Fruit fly (Drosophila melanogaster) whole organism, embryonic: ENCODE measurements around the gene MAGE.

Experiments used
- Bdp1 ChIP-seq: fragments of 200-800 bp; sonication (Bioruptor generic); optimal IDR thresholded peaks from 3 replicates; lab custom pipeline; 2016; ENCODE audit warnings: missing biosample characterization, missing genetic modification characterization
- Blimp-1 ChIP-seq: fragments of 200-800 bp; sonication (Bioruptor generic); optimal IDR thresholded peaks from 3 replicates; lab custom pipeline; 2018; ENCODE audit warnings: missing biosample characterization, missing genetic modification characterization, mild to moderate bottlenecking, moderate library complexity, missing genetic modification reagents
- CG10431 ChIP-seq: fragments of 200-800 bp; sonication (Bioruptor generic); optimal IDR thresholded peaks from 3 replicates; lab custom pipeline; 2018; ENCODE audit warnings: missing biosample characterization, mild to moderate bottlenecking, missing genetic modification characterization
- CG11398 ChIP-seq: fragments of 200-800 bp; sonication (Bioruptor generic); optimal IDR thresholded peaks from 2 replicates; lab custom pipeline; 2016; ENCODE audit warnings: missing biosample characterization, missing genetic modification characterization
- CG11504 ChIP-seq: fragments of 200-800 bp; sonication (Bioruptor generic); optimal IDR thresholded peaks from 3 replicates; lab custom pipeline; 2019; ENCODE audit warnings: missing biosample characterization, mild to moderate bottlenecking, missing genetic modification characterization, moderate library complexity
- CG12071 ChIP-seq: fragments of 200-800 bp; sonication (Bioruptor generic); optimal IDR thresholded peaks from 3 replicates; lab custom pipeline; 2018; ENCODE audit warnings: missing biosample characterization, mild to moderate bottlenecking, missing genetic modification characterization
- CG12219 ChIP-seq: fragments of 200-800 bp; sonication (Bioruptor generic); optimal IDR thresholded peaks from 3 replicates; lab custom pipeline; 2018; ENCODE audit warnings: missing biosample characterization, mild to moderate bottlenecking, missing genetic modification characterization
- CG12236 ChIP-seq: fragments of 200-800 bp; sonication (Bioruptor generic); optimal IDR thresholded peaks from 2 replicates; lab custom pipeline; 2016; ENCODE audit warnings: missing biosample characterization, missing genetic modification characterization
- CG12942 ChIP-seq: fragments of 200-800 bp; sonication (Bioruptor generic); optimal IDR thresholded peaks from 3 replicates; lab custom pipeline; 2016; ENCODE audit warnings: missing biosample characterization, missing genetic modification characterization
- CG13296 ChIP-seq: fragments of 200-800 bp; sonication (Bioruptor generic); optimal IDR thresholded peaks from 3 replicates; lab custom pipeline; 2018; ENCODE audit warnings: missing biosample characterization, mild to moderate bottlenecking, missing genetic modification characterization
- CG17912 ChIP-seq: fragments of 200-800 bp; sonication (Bioruptor generic); optimal IDR thresholded peaks from 2 replicates; lab custom pipeline; 2018; ENCODE audit warnings: missing biosample characterization, mild to moderate bottlenecking, missing genetic modification characterization
- CG18262 ChIP-seq: fragments of 200-800 bp; optimal IDR thresholded peaks from 3 replicates; lab custom pipeline; 2019; ENCODE audit warnings: missing biosample characterization, mild to moderate bottlenecking, missing genetic modification characterization, moderate library complexity
- CG18764 ChIP-seq: fragments of 200-800 bp; sonication (Bioruptor generic); optimal IDR thresholded peaks from 3 replicates; lab custom pipeline; 2016; ENCODE audit warnings: missing biosample characterization, missing genetic modification characterization
- CG2120 ChIP-seq: fragments of 200-800 bp; sonication (Bioruptor generic); optimal IDR thresholded peaks from 3 replicates; lab custom pipeline; 2016; ENCODE audit warnings: missing biosample characterization, missing genetic modification characterization
- CG2202 ChIP-seq: fragments of 200-800 bp; sonication (Bioruptor generic); optimal IDR thresholded peaks from 2 replicates; lab custom pipeline; 2018; ENCODE audit warnings: missing biosample characterization, mild to moderate bottlenecking, missing genetic modification characterization
- CG31365 ChIP-seq: fragments of 200-800 bp; sonication (Bioruptor generic); optimal IDR thresholded peaks from 2 replicates; lab custom pipeline; 2018; ENCODE audit warnings: missing biosample characterization, mild to moderate bottlenecking, missing genetic modification characterization
- CG42726 ChIP-seq: fragments of 200-800 bp; sonication (Bioruptor generic); IDR thresholded peaks from 2 replicates; pipeline ENCODE4 v1.3.6; 2022; ENCODE audit warnings: missing biosample characterization, missing genetic modification characterization; ENCODE audit not compliant: partially characterized antibody
- CG6272 ChIP-seq: fragments of 200-800 bp; sonication (Bioruptor generic); IDR thresholded peaks from 2 replicates; pipeline ENCODE4 v1.3.6; 2022; ENCODE audit warnings: missing biosample characterization, missing genetic modification characterization
- CG6813 ChIP-seq: fragments of 200-800 bp; sonication (Bioruptor generic); optimal IDR thresholded peaks from 2 replicates; lab custom pipeline; 2017; ENCODE audit warnings: missing biosample characterization, missing genetic modification characterization, mild to moderate bottlenecking, moderate library complexity, missing genetic modification reagents
- CG7839 ChIP-seq: fragments of 200-800 bp; sonication (Bioruptor generic); optimal IDR thresholded peaks from 3 replicates; lab custom pipeline; 2018; ENCODE audit warnings: missing biosample characterization, mild to moderate bottlenecking, missing genetic modification characterization, moderate library complexity
- CG9437 ChIP-seq: fragments of 200-800 bp; sonication (Bioruptor generic); optimal IDR thresholded peaks from 2 replicates; lab custom pipeline; 2018; ENCODE audit warnings: missing biosample characterization, mild to moderate bottlenecking, missing genetic modification characterization
- CoRest ChIP-seq: fragments of 200-800 bp; sonication (Bioruptor generic); optimal IDR thresholded peaks from 3 replicates; lab custom pipeline; 2018; ENCODE audit warnings: missing biosample characterization, mild to moderate bottlenecking, missing genetic modification characterization, moderate library complexity
- CrebB ChIP-seq: fragments of 200-800 bp; sonication (Bioruptor generic); optimal IDR thresholded peaks from 3 replicates; lab custom pipeline; 2018; ENCODE audit warnings: missing biosample characterization, mild to moderate bottlenecking, missing genetic modification characterization
- Eip74EF ChIP-seq, 2 experiments: fragments of 200-800 bp in 1 of 2; fragments of >200 bp in 1 of 2; sonication (Bioruptor generic) in 1 of 2; optimal IDR thresholded peaks; 2 replicates each; lab custom pipeline; 2017 to 2019; ENCODE audit warnings: missing biosample characterization in 2 of 2, missing genetic modification characterization in 2 of 2, mild to moderate bottlenecking in 1 of 2, moderate library complexity in 1 of 2
- Elba2 ChIP-seq: fragments of 200-800 bp; sonication (Bioruptor generic); optimal IDR thresholded peaks from 3 replicates; lab custom pipeline; 2016; ENCODE audit warnings: missing biosample characterization, missing genetic modification characterization
- Kr ChIP-seq: fragments of 200-800 bp; sonication (Bioruptor generic); optimal IDR thresholded peaks from 2 replicates; lab custom pipeline; 2017; ENCODE audit warnings: missing biosample characterization, mild to moderate bottlenecking, missing genetic modification characterization
- NK7.1 ChIP-seq: fragments of 200-800 bp; sonication (Bioruptor generic); optimal IDR thresholded peaks from 3 replicates; lab custom pipeline; 2016; ENCODE audit warnings: missing biosample characterization, missing genetic modification characterization
- Pdp1 ChIP-seq, 2 experiments: fragments of 200-800 bp; sonication (Bioruptor generic); optimal IDR thresholded peaks; 3 replicates each; lab custom pipeline; 2016; ENCODE audit warnings: missing biosample characterization in 2 of 2, missing genetic modification characterization in 2 of 2, mild to moderate bottlenecking in 1 of 2, moderate library complexity in 1 of 2
- Ptx1 ChIP-seq: fragments of 200-800 bp; sonication (Bioruptor generic); IDR thresholded peaks from 2 replicates; pipeline ENCODE4 v1.3.6; 2022; ENCODE audit warnings: missing biosample characterization, missing genetic modification characterization
- aop ChIP-seq: fragments of 200-800 bp; sonication (Bioruptor generic); IDR thresholded peaks from 2 replicates; pipeline ENCODE4 v1.3.6; 2022; ENCODE audit warnings: missing biosample characterization, missing genetic modification characterization
- disco-r ChIP-seq: fragments of 200-800 bp; sonication (Bioruptor generic); optimal IDR thresholded peaks from 2 replicates; lab custom pipeline; 2016; ENCODE audit warnings: missing biosample characterization, missing genetic modification characterization
- en ChIP-seq: fragments of 200-800 bp; sonication (Bioruptor generic); optimal IDR thresholded peaks from 2 replicates; lab custom pipeline; 2016; ENCODE audit warnings: missing biosample characterization, missing genetic modification characterization
- exex ChIP-seq: fragments of 200-800 bp; sonication (Bioruptor generic); optimal IDR thresholded peaks from 4 replicates; lab custom pipeline; 2018; ENCODE audit warnings: missing biosample characterization, mild to moderate bottlenecking, missing genetic modification characterization, moderate library complexity
- fd96Cb ChIP-seq: fragments of 200-800 bp; sonication (Bioruptor generic); optimal IDR thresholded peaks from 2 replicates; lab custom pipeline; 2018; ENCODE audit warnings: missing biosample characterization, mild to moderate bottlenecking, missing genetic modification characterization, moderate library complexity
- gce ChIP-seq: fragments of 200-800 bp; sonication (Bioruptor generic); IDR thresholded peaks from 3 replicates; pipeline ENCODE4 v1.3.6; 2022; ENCODE audit warnings: missing biosample characterization, missing genetic modification characterization
- gem ChIP-seq: fragments of 200-800 bp; sonication (Bioruptor generic); optimal IDR thresholded peaks from 2 replicates; lab custom pipeline; 2019; ENCODE audit warnings: missing biosample characterization, mild to moderate bottlenecking, missing genetic modification characterization, moderate library complexity
- gsb ChIP-seq: fragments of 200-800 bp; sonication (Bioruptor generic); IDR thresholded peaks from 2 replicates; pipeline ENCODE4 v1.3.6; 2022; ENCODE audit warnings: missing biosample characterization, missing genetic modification characterization
- kay ChIP-seq: fragments of 200-800 bp; sonication (Bioruptor generic); optimal IDR thresholded peaks from 2 replicates; lab custom pipeline; 2016; ENCODE audit warnings: missing biosample characterization, missing genetic modification characterization
- kni ChIP-seq: fragments of 200-800 bp; sonication (Bioruptor generic); optimal IDR thresholded peaks from 3 replicates; lab custom pipeline; 2017; ENCODE audit warnings: mild to moderate bottlenecking, missing biosample characterization, missing genetic modification reagents, missing genetic modification characterization
- knrl ChIP-seq: fragments of 200-800 bp; sonication (Bioruptor generic); IDR thresholded peaks from 3 replicates; pipeline ENCODE4 v1.3.6; 2022; ENCODE audit warnings: missing biosample characterization, missing genetic modification characterization; ENCODE audit not compliant: partially characterized antibody
- lbe ChIP-seq: fragments of 200-800 bp; sonication (Bioruptor generic); optimal IDR thresholded peaks from 2 replicates; lab custom pipeline; 2016; ENCODE audit warnings: missing biosample characterization, mild to moderate bottlenecking, missing genetic modification characterization
- lmd ChIP-seq: fragments of 200-800 bp; sonication (Bioruptor generic); IDR thresholded peaks from 2 replicates; pipeline ENCODE4 v1.3.6; 2022; ENCODE audit warnings: missing biosample characterization, missing genetic modification characterization
- maf-S ChIP-seq: fragments of 200-800 bp; sonication (Bioruptor generic); optimal IDR thresholded peaks from 2 replicates; lab custom pipeline; 2016; ENCODE audit warnings: missing biosample characterization, missing genetic modification characterization
- pnt ChIP-seq: fragments of 200-800 bp; sonication (Bioruptor generic); optimal IDR thresholded peaks from 3 replicates; lab custom pipeline; 2016; ENCODE audit warnings: missing biosample characterization, missing genetic modification characterization
- repo ChIP-seq: fragments of 200-800 bp; sonication (Bioruptor generic); optimal IDR thresholded peaks from 2 replicates; lab custom pipeline; 2016; ENCODE audit warnings: missing biosample characterization, missing genetic modification characterization
- run ChIP-seq: fragments of 200-800 bp; sonication (Bioruptor generic); optimal IDR thresholded peaks from 3 replicates; lab custom pipeline; 2018; ENCODE audit warnings: missing biosample characterization, mild to moderate bottlenecking, missing genetic modification characterization
- sug ChIP-seq: fragments of 200-800 bp; optimal IDR thresholded peaks from 2 replicates; lab custom pipeline; 2019; ENCODE audit warnings: missing biosample characterization, mild to moderate bottlenecking, missing genetic modification characterization, moderate library complexity
- unpg ChIP-seq: fragments of 200-800 bp; sonication (Bioruptor generic); optimal IDR thresholded peaks from 3 replicates; lab custom pipeline; 2018; ENCODE audit warnings: missing biosample characterization, mild to moderate bottlenecking, missing genetic modification characterization, moderate library complexity
- wor ChIP-seq: fragments of 200-800 bp; sonication (Bioruptor generic); IDR thresholded peaks from 2 replicates; pipeline ENCODE4 v1.3.6; 2022; ENCODE audit warnings: missing biosample characterization, missing genetic modification characterization

Gene MAGE

dm6 chr3R:7108589-7109312 is 46.2 kb downstream of the MAGE start (continued):
- TF ChIP-seq unpg (GFP tag; lab: Kevin White, UChicago) (peak; percentile 96), gsb (GFP tag; lab: Robert Waterston, UW) (no peak), CrebB (peak; percentile 90), CG31365 (tag; lab: Kevin White, UChicago) (peak; percentile 69), lbe (GFP tag; lab: Kevin White, UChicago) (peak; percentile 90), repo (GFP tag; lab: Kevin White, UChicago) (peak; percentile 82), CG11398 (GFP tag; lab: Kevin White, UChicago) (peak; percentile 91), CG17912 (GFP tag; lab: Kevin White, UChicago) (peak; percentile 48), Blimp-1 (GFP tag; lab: Kevin White, UChicago) (peak; percentile 98), maf-S (GFP tag; lab: Kevin White, UChicago) (peak; percentile 72), kni (peak; percentile 73), CG12942 (peak; percentile 94), wor (GFP tag; lab: Robert Waterston, UW) (no peak), fd96Cb (peak; percentile 97), CG2202 (peak; percentile 97), CG11504 (tag; lab: Kevin White, UChicago) (peak; percentile 96), exex (tag; lab: Kevin White, UChicago) (peak; percentile 34), CG7839 (peak; percentile 96), pnt (GFP tag; lab: Kevin White, UChicago) (peak; percentile 88), CG12071 (peak; percentile 80), CG42726 (GFP tag; lab: Robert Waterston, UW) (no peak), lmd (GFP tag; lab: Robert Waterston, UW) (no peak), sug (tag; lab: Kevin White, UChicago) (peak; percentile 57), CG6272 (peak; percentile 86), knrl (GFP tag; lab: Robert Waterston, UW) (no peak), Elba2 (GFP tag; lab: Kevin White, UChicago) (peak; percentile 86), CG2120 (peak; percentile 48), NK7.1 (GFP tag; lab: Kevin White, UChicago) (peak; percentile 88), CG10431 (GFP tag; lab: Kevin White, UChicago) (peak; percentile 97), en (GFP tag; lab: Kevin White, UChicago) (peak; percentile 88), gem (tag; lab: Kevin White, UChicago) (peak; percentile 97), disco-r (GFP tag; lab: Kevin White, UChicago) (peak; percentile 64), CG9437 (peak; percentile 92), Bdp1 (peak; percentile 70), Ptx1 (GFP tag; lab: Robert Waterston, UW) (no peak), CG18764 (GFP tag; lab: Kevin White, UChicago) (peak; percentile 95), aop (GFP tag; lab: Robert Waterston, UW) (no peak), CG6813 (peak; percentile 92), CG12219 (GFP tag; lab: Kevin White, UChicago) (peak; percentile 90), Eip74EF (GFP tag; optimal IDR thresholded peaks at IDR 0.05; lab: Kevin White, UChicago) (peak in 1 of 2 experiments; percentile 96), CoRest (peak; percentile 97), kay (peak; percentile 91), gce (no peak), run (peak; percentile 82), Kr (GFP tag; lab: Kevin White, UChicago) (peak; percentile 83), CG13296 (GFP tag; lab: Kevin White, UChicago) (peak; percentile 72), CG12236 (peak; percentile 95), CG18262 (tag; lab: Kevin White, UChicago) (peak; percentile 99), Pdp1 (GFP tag; optimal IDR thresholded peaks at IDR 0.05; lab: Kevin White, UChicago) (peak; percentile 86 to 91)
